Worm (Caenorhabditis elegans): ENCODE measurements around the gene sss-1.

DNA sequence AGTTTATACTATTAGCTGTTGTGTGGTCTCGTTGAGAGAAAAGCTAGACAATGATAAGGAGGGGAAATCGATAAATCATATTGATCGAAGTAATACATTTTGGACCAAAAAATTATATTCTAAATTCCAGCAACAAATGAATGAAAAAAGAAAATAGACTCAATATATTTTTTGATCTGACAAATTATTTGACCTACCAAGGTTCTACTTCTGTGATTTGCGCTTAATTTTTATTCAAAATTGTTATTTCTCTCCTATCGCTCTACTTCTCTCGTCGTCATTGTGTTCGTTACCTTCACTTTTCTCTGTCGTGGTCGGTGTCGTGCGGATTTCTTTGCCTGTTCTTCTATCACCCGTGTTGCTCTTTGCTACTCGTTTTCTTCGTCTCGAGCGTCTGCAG is 34.6 kb downstream of the sss-1 start:
- TF ChIP-seq die-1 (tag; optimal IDR thresholded peaks at IDR 0.05) (no peak), B0035.1 (tag; optimal IDR thresholded peaks at IDR 0.05) (no peak)

All from whole organism, young adult.